Fruit fly (Drosophila melanogaster) whole organism, embryonic: ENCODE results near the gene IntS2.
A peak's percentile ranks its signal among the peaks of the same experiment; 100 is the strongest.

ENCODE experiments used
- Asciz ChIP-seq: fragments of 200-800 bp; sonication (Bioruptor generic); optimal IDR thresholded peaks from 2 replicates; lab custom pipeline; 2017; ENCODE audit warnings: missing biosample characterization, mild to moderate bottlenecking, missing genetic modification characterization, missing genetic modification reagents
- Awh ChIP-seq: fragments of 200-800 bp; sonication (Bioruptor generic); IDR thresholded peaks from 2 replicates; pipeline ENCODE4, ENCODE4 v1.3.6; 2022; ENCODE audit warnings: missing biosample characterization, missing genetic modification characterization
- Bdp1 ChIP-seq: fragments of 200-800 bp; sonication (Bioruptor generic); optimal IDR thresholded peaks from 3 replicates; lab custom pipeline; 2016; ENCODE audit warnings: missing biosample characterization, missing genetic modification characterization
- CG1024 ChIP-seq: fragments of 200-800 bp; sonication (Bioruptor generic); IDR thresholded peaks from 2 replicates; pipeline ENCODE4 v1.3.6; 2022; ENCODE audit warnings: missing biosample characterization, missing genetic modification characterization
- CG10431 ChIP-seq: fragments of 200-800 bp; sonication (Bioruptor generic); optimal IDR thresholded peaks from 3 replicates; lab custom pipeline; 2018; ENCODE audit warnings: missing biosample characterization, mild to moderate bottlenecking, missing genetic modification characterization
- CG10654 ChIP-seq: fragments of 200-800 bp; sonication (Bioruptor generic); optimal IDR thresholded peaks from 2 replicates; lab custom pipeline; 2016; ENCODE audit warnings: missing biosample characterization, missing genetic modification characterization
- CG11398 ChIP-seq: fragments of 200-800 bp; sonication (Bioruptor generic); optimal IDR thresholded peaks from 2 replicates; lab custom pipeline; 2016; ENCODE audit warnings: missing biosample characterization, missing genetic modification characterization
- CG11456 ChIP-seq: fragments of 200-800 bp; sonication (Bioruptor generic); IDR thresholded peaks from 3 replicates; pipeline ENCODE4 v1.3.6; 2022; ENCODE audit warnings: missing biosample characterization, missing genetic modification characterization
- CG12299 ChIP-seq: fragments of 200-800 bp; sonication (Bioruptor generic); optimal IDR thresholded peaks from 2 replicates; lab custom pipeline; 2018; ENCODE audit warnings: missing biosample characterization, mild to moderate bottlenecking, missing genetic modification characterization
- CG1233 ChIP-seq: fragments of 200-800 bp; sonication (Bioruptor generic); optimal IDR thresholded peaks from 4 replicates; lab custom pipeline; 2018; ENCODE audit warnings: missing biosample characterization, mild to moderate bottlenecking, missing genetic modification characterization
- CG12942 ChIP-seq: fragments of 200-800 bp; sonication (Bioruptor generic); optimal IDR thresholded peaks from 3 replicates; lab custom pipeline; 2016; ENCODE audit warnings: missing biosample characterization, missing genetic modification characterization
- CG13287 ChIP-seq: fragments of 200-800 bp; sonication (Bioruptor generic); IDR thresholded peaks from 2 replicates; pipeline ENCODE4 v1.3.6; 2022; ENCODE audit warnings: missing biosample characterization, missing genetic modification characterization; ENCODE audit not compliant: partially characterized antibody
- CG14014 ChIP-seq: fragments of 200-800 bp; sonication (Bioruptor generic); IDR thresholded peaks from 2 replicates; pipeline ENCODE4 v1.3.6; 2022; ENCODE audit warnings: missing biosample characterization, missing genetic modification characterization
- CG1529 ChIP-seq: fragments of 200-800 bp; sonication (Bioruptor generic); optimal IDR thresholded peaks from 3 replicates; lab custom pipeline; 2018; ENCODE audit warnings: missing biosample characterization, missing genetic modification characterization
- CG15514 ChIP-seq: fragments of 200-800 bp; sonication (Bioruptor generic); optimal IDR thresholded peaks from 3 replicates; lab custom pipeline; 2017; ENCODE audit warnings: missing biosample characterization, missing genetic modification characterization, mild to moderate bottlenecking, moderate library complexity, missing genetic modification reagents
- CG17568 ChIP-seq: fragments of 200-800 bp; sonication (Bioruptor generic); optimal IDR thresholded peaks from 2 replicates; lab custom pipeline; 2018; ENCODE audit warnings: missing biosample characterization, mild to moderate bottlenecking, missing genetic modification characterization, moderate library complexity
- CG17829 ChIP-seq: fragments of 200-800 bp; optimal IDR thresholded peaks from 2 replicates; lab custom pipeline; 2019; ENCODE audit warnings: missing biosample characterization, mild to moderate bottlenecking, missing genetic modification characterization, moderate library complexity
- CG18476 ChIP-seq: fragments of 200-800 bp; sonication (Bioruptor generic); optimal IDR thresholded peaks from 2 replicates; lab custom pipeline; 2016; ENCODE audit warnings: missing biosample characterization, mild to moderate bottlenecking, missing genetic modification characterization
- CG2202 ChIP-seq: fragments of 200-800 bp; sonication (Bioruptor generic); optimal IDR thresholded peaks from 2 replicates; lab custom pipeline; 2018; ENCODE audit warnings: missing biosample characterization, mild to moderate bottlenecking, missing genetic modification characterization
- CG31441 ChIP-seq: fragments of 200-800 bp; sonication (Bioruptor generic); IDR thresholded peaks from 2 replicates; pipeline ENCODE4 v1.3.6; 2022; ENCODE audit warnings: missing biosample characterization, missing genetic modification characterization
- CG34224 ChIP-seq: fragments of 200-800 bp; sonication (Bioruptor generic); IDR thresholded peaks from 3 replicates; pipeline ENCODE4 v1.3.6; 2022; ENCODE audit warnings: missing biosample characterization, missing genetic modification characterization; ENCODE audit not compliant: partially characterized antibody
- CG3838 ChIP-seq: fragments of 200-800 bp; sonication (Bioruptor generic); optimal IDR thresholded peaks from 3 replicates; lab custom pipeline; 2016; ENCODE audit warnings: missing biosample characterization, missing genetic modification characterization
- CG6689 ChIP-seq: fragments of 200-800 bp; sonication (Bioruptor generic); IDR thresholded peaks from 2 replicates; pipeline ENCODE4 v1.3.6; 2022; ENCODE audit warnings: missing biosample characterization, missing genetic modification characterization
- CG9797 ChIP-seq: fragments of 200-800 bp; sonication (Bioruptor generic); optimal IDR thresholded peaks from 3 replicates; lab custom pipeline; 2018; ENCODE audit warnings: missing biosample characterization, mild to moderate bottlenecking, missing genetic modification characterization
- D ChIP-seq, 2 experiments: fragments of 200-800 bp in 1 of 2; fragments of >200 bp in 1 of 2; sonication (Bioruptor generic) in 1 of 2; optimal IDR thresholded peaks; 2 replicates in 1 of 2; 3 replicates in 1 of 2; lab custom pipeline; 2017; ENCODE audit warnings: mild to moderate bottlenecking in 1 of 2, missing biosample characterization in 1 of 2, missing genetic modification characterization in 1 of 2, missing genetic modification reagents in 1 of 2
- Elba2 ChIP-seq: fragments of 200-800 bp; sonication (Bioruptor generic); optimal IDR thresholded peaks from 3 replicates; lab custom pipeline; 2016; ENCODE audit warnings: missing biosample characterization, missing genetic modification characterization
- Hey ChIP-seq: fragments of 200-800 bp; sonication (Bioruptor generic); optimal IDR thresholded peaks from 3 replicates; lab custom pipeline; 2018; ENCODE audit warnings: missing biosample characterization, mild to moderate bottlenecking, missing genetic modification characterization
- Hmx ChIP-seq: fragments of 200-800 bp; sonication (Bioruptor generic); optimal IDR thresholded peaks from 2 replicates; lab custom pipeline; 2016; ENCODE audit warnings: missing biosample characterization, missing genetic modification characterization
- Hr3 ChIP-seq: fragments of 200-800 bp; sonication (Bioruptor generic); optimal IDR thresholded peaks from 3 replicates; lab custom pipeline; 2016; ENCODE audit warnings: missing biosample characterization, missing genetic modification characterization
- MESR4 ChIP-seq: fragments of 200-800 bp; sonication (Bioruptor generic); optimal IDR thresholded peaks from 2 replicates; lab custom pipeline; 2018; ENCODE audit warnings: missing biosample characterization, mild to moderate bottlenecking, missing genetic modification characterization, moderate library complexity
- NK7.1 ChIP-seq: fragments of 200-800 bp; sonication (Bioruptor generic); optimal IDR thresholded peaks from 3 replicates; lab custom pipeline; 2016; ENCODE audit warnings: missing biosample characterization, missing genetic modification characterization
- Six4 ChIP-seq: fragments of 200-800 bp; sonication (Bioruptor generic); optimal IDR thresholded peaks from 2 replicates; lab custom pipeline; 2016; ENCODE audit warnings: missing biosample characterization, missing genetic modification characterization
- Trl ChIP-seq, 3 experiments: fragments of >200 bp in 2 of 3; fragments of 200-800 bp in 1 of 3; sonication (Bioruptor generic) in 1 of 3; optimal IDR thresholded peaks; 2 replicates in 1 of 3; 3 replicates in 2 of 3; lab custom pipeline; 2016 to 2017; ENCODE audit warnings: missing biosample characterization in 1 of 3, missing genetic modification characterization in 1 of 3
- YL-1 ChIP-seq: fragments of 200-800 bp; sonication (Bioruptor generic); optimal IDR thresholded peaks from 3 replicates; lab custom pipeline; 2017; ENCODE audit warnings: missing biosample characterization, mild to moderate bottlenecking, missing genetic modification characterization
- al ChIP-seq: fragments of 200-800 bp; sonication (Bioruptor generic); IDR thresholded peaks from 2 replicates; pipeline ENCODE4 v1.3.6; 2022; ENCODE audit warnings: missing biosample characterization, missing genetic modification characterization
- chinmo ChIP-seq: fragments of 200-800 bp; sonication (Bioruptor generic); IDR thresholded peaks from 4 replicates; pipeline ENCODE4 v1.3.6; 2022; ENCODE audit warnings: missing biosample characterization, missing genetic modification characterization; ENCODE audit not compliant: partially characterized antibody
- chm ChIP-seq: fragments of 200-800 bp; sonication (Bioruptor generic); IDR thresholded peaks from 2 replicates; pipeline ENCODE4 v1.3.6; 2022; ENCODE audit warnings: missing biosample characterization, missing genetic modification characterization
- dm ChIP-seq: fragments of 200-800 bp; sonication (Bioruptor generic); optimal IDR thresholded peaks from 3 replicates; lab custom pipeline; 2016; ENCODE audit warnings: missing biosample characterization, missing genetic modification characterization
- dysf ChIP-seq: fragments of 200-800 bp; sonication (Bioruptor generic); IDR thresholded peaks from 3 replicates; pipeline ENCODE4 v1.3.6; 2022; ENCODE audit warnings: missing biosample characterization, missing genetic modification characterization
- eve ChIP-seq, 2 experiments: fragments of >200 bp; optimal IDR thresholded peaks; 2 replicates each; lab custom pipeline; 2017; ENCODE audit warnings: missing biosample characterization in 2 of 2, missing genetic modification characterization in 2 of 2
- exex ChIP-seq: fragments of 200-800 bp; sonication (Bioruptor generic); optimal IDR thresholded peaks from 4 replicates; lab custom pipeline; 2018; ENCODE audit warnings: missing biosample characterization, mild to moderate bottlenecking, missing genetic modification characterization, moderate library complexity
- gt ChIP-seq: fragments of 200-800 bp; sonication (Bioruptor generic); IDR thresholded peaks from 2 replicates; pipeline ENCODE4 v1.3.6; 2022; ENCODE audit warnings: missing biosample characterization, missing genetic modification characterization
- kni ChIP-seq: fragments of 200-800 bp; sonication (Bioruptor generic); optimal IDR thresholded peaks from 3 replicates; lab custom pipeline; 2017; ENCODE audit warnings: mild to moderate bottlenecking, missing biosample characterization, missing genetic modification reagents, missing genetic modification characterization
- ro ChIP-seq: fragments of 200-800 bp; sonication (Bioruptor generic); IDR thresholded peaks from 2 replicates; pipeline ENCODE4 v1.3.6; 2022; ENCODE audit warnings: missing biosample characterization, missing genetic modification characterization
- sima ChIP-seq: fragments of 200-800 bp; sonication (Bioruptor generic); optimal IDR thresholded peaks from 2 replicates; lab custom pipeline; 2016; ENCODE audit warnings: missing biosample characterization, missing genetic modification characterization
- tap ChIP-seq: fragments of 200-800 bp; optimal IDR thresholded peaks from 3 replicates; lab custom pipeline; 2019; ENCODE audit warnings: missing biosample characterization, mild to moderate bottlenecking, missing genetic modification characterization, moderate library complexity
- wor ChIP-seq: fragments of 200-800 bp; sonication (Bioruptor generic); IDR thresholded peaks from 2 replicates; pipeline ENCODE4 v1.3.6; 2022; ENCODE audit warnings: missing biosample characterization, missing genetic modification characterization
- zen ChIP-seq: fragments of 200-800 bp; sonication (Bioruptor generic); optimal IDR thresholded peaks from 3 replicates; lab custom pipeline; 2018; ENCODE audit warnings: missing biosample characterization, mild to moderate bottlenecking, missing genetic modification characterization, moderate library complexity

IntS2 gene

DNA sequence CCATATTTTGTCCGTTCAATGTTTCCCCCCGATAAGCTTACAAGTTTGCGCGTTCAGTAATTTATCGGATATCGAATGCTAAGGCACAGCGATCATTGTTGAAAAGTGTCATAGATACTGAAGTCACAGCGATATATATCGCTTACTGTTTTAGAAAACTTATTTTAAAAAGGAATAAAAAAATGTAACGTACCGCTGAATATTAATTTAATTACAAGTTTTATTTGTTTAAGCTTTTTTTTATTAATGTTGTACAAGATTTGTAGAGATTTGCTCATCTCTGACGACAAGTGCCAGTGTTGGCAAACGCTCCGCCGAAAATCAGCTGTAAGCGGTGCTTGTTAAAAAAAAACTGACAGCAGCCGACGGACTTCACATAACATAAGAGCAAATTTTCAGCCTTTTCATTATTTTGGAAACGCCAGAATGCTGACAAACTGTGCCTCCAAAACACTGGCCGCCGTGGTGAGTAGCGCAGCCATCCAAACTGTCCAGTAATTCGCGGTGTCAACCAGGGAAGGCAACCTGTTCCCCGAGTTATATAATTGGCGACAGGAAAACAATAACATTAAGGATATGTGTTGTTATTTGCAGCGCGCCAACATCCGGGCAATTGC is 24.5 kb downstream of the IntS2 start, which contains the start of the genes corolla and ND-24 (continued):
- TF ChIP-seq Trl (optimal IDR thresholded peaks at IDR 0.05; lab: Kevin White, UChicago) = no peak
- peak; percentile 79 for TF ChIP-seq Trl (GFP tag; optimal IDR thresholded peaks at IDR 0.05; lab: Kevin White, UChicago)
- peak; percentile 88 for TF ChIP-seq CG18476
- TF ChIP-seq Hmx (GFP tag; lab: Kevin White, UChicago) = peak; percentile 54
- peak; percentile 61; the same call in 1 of the 2 replicates for TF ChIP-seq ro

DNA sequence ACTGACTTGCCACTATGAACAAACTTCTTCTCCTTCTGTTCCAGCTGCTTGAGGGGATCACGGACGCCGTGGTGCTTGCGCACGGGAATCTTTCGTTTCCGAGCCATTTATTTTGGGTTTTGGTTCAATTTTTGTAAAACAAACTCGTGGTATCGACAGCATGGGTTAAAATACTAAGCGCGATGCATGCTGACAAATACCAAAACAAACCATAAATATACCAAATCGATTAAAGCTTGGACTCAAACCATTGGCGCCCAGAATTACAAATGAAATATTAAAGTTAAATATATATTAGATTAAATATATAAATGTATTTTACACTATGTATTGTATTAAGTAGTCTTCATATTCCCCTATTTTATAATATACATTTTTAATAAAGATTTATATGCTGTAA is 27.3 kb downstream of the IntS2 start, which contains the start of gene CG8326:
Gene CG8326, minus strand, starts transcription at position 176 of the 400 bp plus-strand sequence.
- TF ChIP-seq MESR4 (peak; percentile 31), CG10654 (no peak), CG34224 (GFP tag; lab: Robert Waterston, UW) (no peak), wor (GFP tag; lab: Robert Waterston, UW) (no peak), tap (tag; lab: Kevin White, UChicago) (no peak), YL-1 (GFP tag; lab: Kevin White, UChicago) (no peak), Hey (tag; lab: Kevin White, UChicago) (no peak), CG9797 (GFP tag; lab: Kevin White, UChicago) (peak; percentile 30), CG14014 (GFP tag; lab: Robert Waterston, UW) (no peak), CG12942 (GFP tag; lab: Kevin White, UChicago) (no peak), chinmo (GFP tag; lab: Robert Waterston, UW) (no peak), dysf (GFP tag; lab: Robert Waterston, UW) (no peak), ro (no peak), sima (GFP tag; lab: Kevin White, UChicago) (no peak), CG12299 (tag; lab: Kevin White, UChicago) (no peak), CG6689 (GFP tag; lab: Robert Waterston, UW) (no peak), CG13287 (GFP tag; lab: Robert Waterston, UW) (peak; percentile 15; the same call in 1 of the 2 replicates), CG11398 (no peak), CG2202 (tag; lab: Kevin White, UChicago) (no peak), gt (no peak), CG31441 (GFP tag; lab: Robert Waterston, UW) (no peak), D (optimal IDR thresholded peaks at IDR 0.05; lab: Kevin White, UChicago) (no peak), D (GFP tag; optimal IDR thresholded peaks at IDR 0.05; lab: Kevin White, UChicago) (no peak), Elba2 (GFP tag; lab: Kevin White, UChicago) (no peak), zen (tag; lab: Kevin White, UChicago) (peak; percentile 4), Asciz (GFP tag; lab: Kevin White, UChicago) (no peak), dm (no peak), Bdp1 (GFP tag; lab: Kevin White, UChicago) (no peak), CG15514 (GFP tag; lab: Kevin White, UChicago) (peak; percentile 15), CG1024 (GFP tag; lab: Robert Waterston, UW) (no peak), CG10431 (GFP tag; lab: Kevin White, UChicago) (no peak), NK7.1 (GFP tag; lab: Kevin White, UChicago) (no peak), al (GFP tag; lab: Robert Waterston, UW) (no peak), CG17568 (GFP tag; lab: Kevin White, UChicago) (no peak), CG1233 (GFP tag; lab: Kevin White, UChicago) (no peak), exex (peak; percentile 42), chm (GFP tag; lab: Robert Waterston, UW) (no peak), eve (GFP tag; optimal IDR thresholded peaks at IDR 0.05; lab: Kevin White, UChicago) (no peak), Hr3 (no peak), kni (GFP tag; lab: Kevin White, UChicago) (no peak), CG11456 (no peak), Six4 (GFP tag; lab: Kevin White, UChicago) (no peak), CG1529 (GFP tag; lab: Kevin White, UChicago) (no peak), CG3838 (GFP tag; lab: Kevin White, UChicago) (no peak), Awh (no peak), CG17829 (tag; lab: Kevin White, UChicago) (no peak)
